Worm (Caenorhabditis elegans) whole organism, L2 larva: ENCODE results near the gene srd-25.

Experiments
- elt-3 ChIP-seq: sonication (generic microtip); optimal IDR thresholded peaks from 2 replicates; lab custom pipeline; 2017; ENCODE audit warnings: missing biosample characterization, missing genetic modification characterization
- fos-1 ChIP-seq: fragments of 150-350 bp; optimal IDR thresholded peaks from 2 replicates; lab custom pipeline; 2014; ENCODE audit warnings: missing biosample characterization, missing genetic modification characterization
- nhr-11 ChIP-seq: fragments of 150-350 bp; optimal IDR thresholded peaks from 2 replicates; lab custom pipeline; 2014; ENCODE audit warnings: missing biosample characterization, missing genetic modification characterization
- nhr-237 ChIP-seq: fragments of 150-350 bp; optimal IDR thresholded peaks from 2 replicates; lab custom pipeline; 2014; ENCODE audit warnings: missing biosample characterization, missing genetic modification characterization

DNA sequence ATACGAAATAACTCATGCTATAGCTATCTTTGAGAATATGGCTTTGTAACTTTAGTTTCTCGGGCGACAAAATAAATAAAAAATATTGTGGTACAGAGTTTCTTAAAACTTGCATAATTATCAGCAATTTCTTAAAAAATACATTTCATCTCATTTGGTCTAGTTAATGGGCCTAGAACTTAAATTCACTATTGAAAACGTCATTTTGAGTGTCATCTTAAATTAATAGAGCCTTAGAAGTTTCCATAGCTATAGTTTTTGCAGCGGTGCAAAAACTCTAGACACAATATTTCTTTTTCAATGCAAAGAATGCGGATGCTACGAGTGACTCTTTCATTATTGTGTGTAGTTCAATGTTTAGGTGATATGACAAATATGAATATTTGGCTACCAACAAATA lies 19.8 kb upstream of the srd-25 start, which contains the start of gene clec-215:
- TF ChIP-seq fos-1 (no peak), nhr-11 (no peak), elt-3 (tag; lab: Kevin White, UChicago) (no peak), nhr-237 (no peak)
